Fruit fly (Drosophila melanogaster) whole organism, prepupa: ENCODE results near the gene Trc8.

ENCODE experiments used
- Blimp-1 ChIP-seq: fragments of 200-800 bp; sonication (Bioruptor generic); optimal IDR thresholded peaks from 3 replicates; lab custom pipeline; 2017; ENCODE audit warnings: missing biosample characterization, missing genetic modification characterization, mild to moderate bottlenecking, moderate library complexity, missing genetic modification reagents
- CG10631 ChIP-seq: fragments of 200-800 bp; sonication (Bioruptor generic); optimal IDR thresholded peaks from 2 replicates; lab custom pipeline; 2016; ENCODE audit warnings: missing biosample characterization, missing genetic modification characterization
- CG11762 ChIP-seq: fragments of 200-800 bp; sonication (Bioruptor generic); optimal IDR thresholded peaks from 3 replicates; lab custom pipeline; 2016; ENCODE audit warnings: missing biosample characterization, missing genetic modification characterization; ENCODE audit not compliant: insufficient read depth
- CG11902 ChIP-seq: fragments of 200-800 bp; sonication (Bioruptor generic); optimal IDR thresholded peaks from 3 replicates; lab custom pipeline; 2016; ENCODE audit warnings: missing biosample characterization, missing genetic modification characterization
- CG15336 ChIP-seq: fragments of 200-800 bp; sonication (Bioruptor generic); IDR thresholded peaks from 2 replicates; pipeline ENCODE4 v1.3.6; 2022; ENCODE audit warnings: missing biosample characterization, missing genetic modification characterization
- CG1621 ChIP-seq: fragments of 200-800 bp; sonication (Bioruptor generic); optimal IDR thresholded peaks from 3 replicates; lab custom pipeline; 2018; ENCODE audit warnings: missing biosample characterization, mild to moderate bottlenecking, missing genetic modification characterization
- CG3032 ChIP-seq: fragments of 200-800 bp; optimal IDR thresholded peaks from 2 replicates; lab custom pipeline; 2019; ENCODE audit warnings: missing biosample characterization, mild to moderate bottlenecking, missing genetic modification characterization, moderate library complexity
- CG31627 ChIP-seq: fragments of 200-800 bp; sonication (Bioruptor generic); optimal IDR thresholded peaks from 3 replicates; lab custom pipeline; 2016; ENCODE audit warnings: missing biosample characterization, missing genetic modification characterization
- CG32006 ChIP-seq: fragments of 200-800 bp; sonication (Bioruptor generic); optimal IDR thresholded peaks from 3 replicates; lab custom pipeline; 2017; ENCODE audit warnings: missing biosample characterization, mild to moderate bottlenecking, missing genetic modification characterization
- CG34406 ChIP-seq: fragments of 200-800 bp; sonication (Bioruptor generic); optimal IDR thresholded peaks from 3 replicates; lab custom pipeline; 2016; ENCODE audit warnings: missing biosample characterization, missing genetic modification characterization
- CG3919 ChIP-seq: fragments of 200-800 bp; sonication (Bioruptor generic); optimal IDR thresholded peaks from 3 replicates; lab custom pipeline; 2016; ENCODE audit warnings: missing biosample characterization, missing genetic modification characterization
- CG6276 ChIP-seq: fragments of 200-800 bp; sonication (Bioruptor generic); optimal IDR thresholded peaks from 2 replicates; lab custom pipeline; 2017; ENCODE audit warnings: missing biosample characterization, mild to moderate bottlenecking, missing genetic modification characterization
- CG6792 ChIP-seq: fragments of 200-800 bp; sonication (Bioruptor generic); optimal IDR thresholded peaks from 3 replicates; lab custom pipeline; 2016; ENCODE audit warnings: missing biosample characterization, missing genetic modification characterization
- CG6808 ChIP-seq: fragments of 200-800 bp; sonication (Bioruptor generic); optimal IDR thresholded peaks from 3 replicates; lab custom pipeline; 2017; ENCODE audit warnings: missing biosample characterization, missing genetic modification characterization, mild to moderate bottlenecking, moderate library complexity, missing genetic modification reagents
- CG6854 ChIP-seq: fragments of 200-800 bp; sonication (Bioruptor generic); optimal IDR thresholded peaks from 2 replicates; lab custom pipeline; 2017; ENCODE audit warnings: missing biosample characterization, mild to moderate bottlenecking, missing genetic modification characterization
- CG7368 ChIP-seq: fragments of 200-800 bp; sonication (Bioruptor generic); optimal IDR thresholded peaks from 3 replicates; lab custom pipeline; 2016; ENCODE audit warnings: missing biosample characterization, missing genetic modification characterization
- CG8119 ChIP-seq: fragments of 200-800 bp; sonication (Bioruptor generic); IDR thresholded peaks from 3 replicates; pipeline ENCODE4 v1.3.6; 2022; ENCODE audit warnings: missing biosample characterization, missing genetic modification characterization
- CG8319 ChIP-seq: fragments of 200-800 bp; sonication (Bioruptor generic); optimal IDR thresholded peaks from 3 replicates; lab custom pipeline; 2016; ENCODE audit warnings: missing biosample characterization, missing genetic modification characterization
- CG9139 ChIP-seq: fragments of 200-800 bp; sonication (Bioruptor generic); optimal IDR thresholded peaks from 3 replicates; lab custom pipeline; 2017; ENCODE audit warnings: missing biosample characterization, mild to moderate bottlenecking, missing genetic modification characterization
- Eip93F ChIP-seq: fragments of 200-800 bp; sonication (Bioruptor generic); optimal IDR thresholded peaks from 2 replicates; lab custom pipeline; 2016; ENCODE audit warnings: missing biosample characterization, mild to moderate bottlenecking, missing genetic modification characterization
- Ets21C ChIP-seq: fragments of 200-800 bp; sonication (Bioruptor generic); optimal IDR thresholded peaks from 3 replicates; lab custom pipeline; 2016; ENCODE audit warnings: missing biosample characterization, missing genetic modification characterization
- Ets96B ChIP-seq: fragments of 200-800 bp; optimal IDR thresholded peaks from 2 replicates; lab custom pipeline; 2019; ENCODE audit warnings: missing biosample characterization, mild to moderate bottlenecking, missing genetic modification characterization, moderate library complexity
- Gug ChIP-seq: fragments of 200-800 bp; sonication (Bioruptor generic); IDR thresholded peaks from 2 replicates; pipeline ENCODE4 v1.3.6; 2022; ENCODE audit warnings: missing biosample characterization, missing genetic modification characterization
- Hr38 ChIP-seq: sonication (Bioruptor generic); optimal IDR thresholded peaks from 2 replicates; lab custom pipeline; 2016; ENCODE audit warnings: missing biosample characterization, missing genetic modification characterization
- Hr39 ChIP-seq: fragments of 200-800 bp; sonication (Bioruptor generic); optimal IDR thresholded peaks from 2 replicates; lab custom pipeline; 2016; ENCODE audit warnings: missing biosample characterization, missing genetic modification characterization
- Lpt ChIP-seq: fragments of 200-800 bp; sonication (Bioruptor generic); optimal IDR thresholded peaks from 3 replicates; lab custom pipeline; 2016; ENCODE audit warnings: missing biosample characterization, missing genetic modification characterization
- Met ChIP-seq: fragments of 200-800 bp; sonication (Bioruptor generic); optimal IDR thresholded peaks from 3 replicates; lab custom pipeline; 2016; ENCODE audit warnings: missing biosample characterization, missing genetic modification characterization
- OdsH ChIP-seq: fragments of 200-800 bp; sonication (Bioruptor generic); optimal IDR thresholded peaks from 3 replicates; lab custom pipeline; 2016; ENCODE audit warnings: missing biosample characterization, missing genetic modification characterization
- Smox ChIP-seq: fragments of 200-800 bp; sonication (Bioruptor generic); optimal IDR thresholded peaks from 3 replicates; lab custom pipeline; 2016; ENCODE audit warnings: missing biosample characterization, missing genetic modification characterization
- Sox14 ChIP-seq: fragments of 200-800 bp; sonication (Bioruptor generic); optimal IDR thresholded peaks from 3 replicates; lab custom pipeline; 2016; ENCODE audit warnings: missing biosample characterization, missing genetic modification characterization
- Sox15 ChIP-seq: fragments of 200-800 bp; sonication (Bioruptor generic); optimal IDR thresholded peaks from 3 replicates; lab custom pipeline; 2016; ENCODE audit warnings: missing biosample characterization, missing genetic modification characterization
- achi ChIP-seq: fragments of 200-800 bp; sonication (Bioruptor generic); optimal IDR thresholded peaks from 3 replicates; lab custom pipeline; 2016; ENCODE audit warnings: missing biosample characterization, missing genetic modification characterization
- acj6 ChIP-seq: fragments of 200-800 bp; sonication (Bioruptor generic); optimal IDR thresholded peaks from 3 replicates; lab custom pipeline; 2016; ENCODE audit warnings: missing biosample characterization, missing genetic modification characterization
- dac ChIP-seq: fragments of 200-800 bp; sonication (Bioruptor generic); optimal IDR thresholded peaks from 2 replicates; lab custom pipeline; 2017; ENCODE audit warnings: missing biosample characterization, mild to moderate bottlenecking, missing genetic modification characterization
- dsx ChIP-seq: fragments of 200-800 bp; optimal IDR thresholded peaks from 3 replicates; lab custom pipeline; 2019; ENCODE audit warnings: missing biosample characterization, mild to moderate bottlenecking, missing genetic modification characterization, moderate library complexity; ENCODE audit not compliant: poor library complexity, severe bottlenecking
- esn ChIP-seq: fragments of 200-800 bp; sonication (Bioruptor generic); optimal IDR thresholded peaks from 2 replicates; lab custom pipeline; 2016; ENCODE audit warnings: missing biosample characterization, mild to moderate bottlenecking, missing genetic modification characterization, moderate library complexity
- fd59A ChIP-seq: fragments of 200-800 bp; sonication (Bioruptor generic); optimal IDR thresholded peaks from 2 replicates; lab custom pipeline; 2017; ENCODE audit warnings: missing biosample characterization, mild to moderate bottlenecking, missing genetic modification characterization, missing genetic modification reagents
- fd85E ChIP-seq: fragments of 200-800 bp; sonication (Bioruptor generic); optimal IDR thresholded peaks from 3 replicates; lab custom pipeline; 2016; ENCODE audit warnings: missing biosample characterization, missing genetic modification characterization
- fkh ChIP-seq: fragments of 200-800 bp; sonication (Bioruptor generic); optimal IDR thresholded peaks from 3 replicates; lab custom pipeline; 2017; ENCODE audit warnings: missing biosample characterization, mild to moderate bottlenecking, missing genetic modification characterization, moderate library complexity
- lz ChIP-seq: fragments of 200-800 bp; sonication (Bioruptor generic); optimal IDR thresholded peaks from 3 replicates; lab custom pipeline; 2016; ENCODE audit warnings: missing biosample characterization, missing genetic modification characterization
- pdm3 ChIP-seq: fragments of 200-800 bp; sonication (Bioruptor generic); optimal IDR thresholded peaks from 3 replicates; lab custom pipeline; 2016; ENCODE audit warnings: missing biosample characterization, missing genetic modification characterization
- spab ChIP-seq: fragments of 200-800 bp; sonication (Bioruptor generic); optimal IDR thresholded peaks from 2 replicates; lab custom pipeline; 2017; ENCODE audit warnings: missing biosample characterization, mild to moderate bottlenecking, missing genetic modification characterization, missing genetic modification reagents
- ss ChIP-seq, 2 experiments: fragments of 200-800 bp; sonication (Bioruptor generic); optimal IDR thresholded peaks; 2 replicates in 1 of 2; 3 replicates in 1 of 2; lab custom pipeline; 2017 to 2018; ENCODE audit warnings: mild to moderate bottlenecking in 2 of 2, missing biosample characterization in 2 of 2, missing genetic modification characterization in 2 of 2, moderate library complexity in 1 of 2
- svp ChIP-seq: fragments of 200-800 bp; sonication (Bioruptor generic); peaks from one replicate; lab custom pipeline; 2016; ENCODE audit warnings: missing biosample characterization, missing genetic modification characterization
- topi ChIP-seq: fragments of 200-800 bp; sonication (Bioruptor generic); optimal IDR thresholded peaks from 3 replicates; lab custom pipeline; 2016; ENCODE audit warnings: missing biosample characterization, missing genetic modification characterization
- vri ChIP-seq: fragments of 200-800 bp; sonication (Bioruptor generic); optimal IDR thresholded peaks from 3 replicates; lab custom pipeline; 2016; ENCODE audit warnings: missing biosample characterization, mild to moderate bottlenecking, missing genetic modification characterization

The Trc8 gene

DNA sequence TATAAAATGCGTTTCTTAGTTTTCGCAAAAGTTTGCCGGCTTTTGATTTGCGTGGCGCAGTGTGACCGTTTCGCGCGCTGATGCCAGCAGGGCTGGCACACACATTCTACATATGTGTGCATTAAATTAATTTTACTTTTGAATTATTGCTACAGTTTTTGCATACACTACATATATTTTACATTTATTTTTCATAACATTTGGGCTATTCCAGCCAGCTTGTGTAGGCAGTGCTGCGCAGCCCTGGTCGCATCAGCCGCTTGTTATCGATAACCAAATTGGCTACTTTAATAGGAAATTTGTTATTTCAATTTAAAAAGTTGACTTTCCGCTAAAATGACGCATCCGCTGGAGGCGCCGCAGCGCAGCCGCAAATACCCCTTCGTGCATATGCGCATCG is 14.4 kb downstream of the Trc8 start, which contains the start of the genes CG2321 and CG2006 (continued):
- TF ChIP-seq CG7368 (GFP tag; lab: Kevin White, UChicago), result no peak
- TF ChIP-seq CG8319 (GFP tag; lab: Kevin White, UChicago), result no peak
- no peak for TF ChIP-seq CG1621 (tag; lab: Kevin White, UChicago)
- TF ChIP-seq Ets96B, result peak; percentile 41
- no peak for TF ChIP-seq CG9139 (GFP tag; lab: Kevin White, UChicago)
- peak; percentile 33 for TF ChIP-seq CG6792
- no peak for TF ChIP-seq achi
- TF ChIP-seq CG6808 (GFP tag; lab: Kevin White, UChicago), result no peak
- TF ChIP-seq fd59A, result no peak
- TF ChIP-seq CG6276 (GFP tag; lab: Kevin White, UChicago), result no peak
- TF ChIP-seq Sox14 (GFP tag; lab: Kevin White, UChicago), result no peak
- no peak for TF ChIP-seq svp
- TF ChIP-seq Met, result no peak
- no peak for TF ChIP-seq CG34406
- TF ChIP-seq, all 60 proteins: peak for 12

dm6 chr3R:29479922-29480321 is 23.7 kb downstream of the Trc8 start:
- no peak for TF ChIP-seq CG6792
- TF ChIP-seq fkh (GFP tag; lab: Kevin White, UChicago), result peak; percentile 84

DNA sequence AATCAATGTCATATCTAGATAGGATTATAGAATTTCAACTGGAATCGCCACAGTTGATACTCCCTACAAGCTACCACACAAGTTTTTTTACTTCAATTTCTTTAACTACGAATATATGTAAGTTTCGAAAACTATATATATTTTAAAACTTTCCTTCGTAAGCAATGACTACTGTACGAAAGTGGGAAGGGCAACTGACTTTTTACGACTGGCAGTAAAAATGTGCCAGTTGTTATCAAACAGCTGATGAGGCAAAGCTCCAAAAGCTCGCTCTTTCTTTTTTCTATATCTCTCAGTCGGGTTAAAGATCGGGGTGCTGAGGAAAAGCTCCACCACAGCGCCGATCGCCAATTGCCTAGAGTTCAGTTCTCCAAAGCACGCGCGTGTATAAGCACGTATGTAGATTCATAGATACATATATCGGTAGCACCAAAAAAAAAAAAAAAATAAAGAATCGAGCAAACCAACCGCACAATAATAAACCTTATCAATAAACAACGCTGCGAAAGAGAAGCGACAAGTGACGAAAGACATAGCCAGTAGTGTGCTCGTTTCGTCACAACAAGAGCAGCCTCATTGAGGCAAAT is 24.6 kb downstream of the Trc8 start:
- TF ChIP-seq spab (GFP tag; lab: Kevin White, UChicago) (peak; percentile 2), dac (no peak), Eip93F (GFP tag; lab: Kevin White, UChicago) (no peak), CG8319 (GFP tag; lab: Kevin White, UChicago) (peak; percentile 31), Lpt (GFP tag; lab: Kevin White, UChicago) (no peak), CG32006 (GFP tag; lab: Kevin White, UChicago) (peak; percentile 26), Smox (GFP tag; lab: Kevin White, UChicago) (peak; percentile 43), Gug (GFP tag; lab: Robert Waterston, UW) (peak; percentile 20; the same call in 1 of the 2 replicates), Hr38 (no peak), CG3919 (GFP tag; lab: Kevin White, UChicago) (no peak), CG34406 (peak; percentile 63), pdm3 (GFP tag; lab: Kevin White, UChicago) (peak; percentile 43), CG8119 (GFP tag; lab: Robert Waterston, UW) (peak; percentile 62), CG6792 (peak; percentile 39), CG6276 (GFP tag; lab: Kevin White, UChicago) (peak; percentile 52), esn (GFP tag; lab: Kevin White, UChicago) (peak; percentile 75), Sox14 (GFP tag; lab: Kevin White, UChicago) (peak; percentile 51), CG6854 (GFP tag; lab: Kevin White, UChicago) (peak; percentile 58), ss (GFP tag; optimal IDR thresholded peaks at IDR 0.05; lab: Kevin White, UChicago) (no peak), CG11762 (GFP tag; lab: Kevin White, UChicago) (no peak), Ets21C (GFP tag; lab: Kevin White, UChicago) (peak; percentile 36), CG3032 (tag; lab: Kevin White, UChicago) (peak; percentile 42), Sox15 (GFP tag; lab: Kevin White, UChicago) (peak; percentile 44), Ets96B (peak; percentile 38), vri (GFP tag; lab: Kevin White, UChicago) (peak; percentile 73), CG15336 (GFP tag; lab: Robert Waterston, UW) (peak; percentile 59), topi (GFP tag; lab: Kevin White, UChicago) (peak; percentile 80), fd85E (no peak), Hr39 (GFP tag; lab: Kevin White, UChicago) (peak; percentile 67), CG11902 (peak; percentile 29), Met (peak; percentile 76), dsx (GFP tag; lab: Kevin White, UChicago) (peak; percentile 14), fkh (GFP tag; lab: Kevin White, UChicago) (no peak), lz (GFP tag; lab: Kevin White, UChicago) (peak; percentile 74), svp (peak; percentile 99), Blimp-1 (GFP tag; lab: Kevin White, UChicago) (peak; percentile 52), fd59A (no peak), CG31627 (GFP tag; lab: Kevin White, UChicago) (peak; percentile 55), OdsH (GFP tag; lab: Kevin White, UChicago) (peak; percentile 3), acj6 (GFP tag; lab: Kevin White, UChicago) (peak; percentile 14), CG1621 (tag; lab: Kevin White, UChicago) (peak; percentile 8), CG10631 (GFP tag; lab: Kevin White, UChicago) (peak; percentile 33)
